Fruit fly (Drosophila melanogaster): ENCODE results near the gene CG8064.

DNA sequence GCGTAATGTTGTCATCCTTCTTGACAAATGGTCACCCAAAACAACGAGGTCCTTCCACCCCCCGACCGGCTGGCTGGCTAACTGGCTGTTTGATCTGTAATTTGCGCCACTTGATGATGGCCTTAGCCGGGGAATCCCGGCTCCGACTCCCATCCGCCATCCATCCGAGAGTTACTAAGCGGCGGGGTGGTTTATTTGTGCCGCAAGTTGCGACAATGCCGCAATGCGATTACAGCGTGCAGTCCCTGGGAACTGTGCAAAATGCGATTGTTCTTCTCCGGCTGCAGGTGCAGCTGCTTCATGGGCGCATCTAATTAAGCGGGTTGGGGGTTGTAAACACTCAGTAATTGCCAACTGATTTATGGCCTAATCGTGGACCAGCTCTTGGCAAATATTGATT, 23.4 kb upstream of the CG8064 start:
- no peak for TF ChIP-seq Sin3A (optimal IDR thresholded peaks at IDR 0.05)
- TF ChIP-seq Myc (optimal IDR thresholded peaks at IDR 0.05), result no peak
- no peak for TF ChIP-seq psq (optimal IDR thresholded peaks at IDR 0.05)
- no peak for TF ChIP-seq insv (optimal IDR thresholded peaks at IDR 0.05)
- no peak for TF ChIP-seq ttk (optimal IDR thresholded peaks at IDR 0.05)
- TF ChIP-seq h (optimal IDR thresholded peaks at IDR 0.05), result no peak

Data from Kc167 (cell line).